Fruit fly (Drosophila melanogaster): ENCODE data around the gene ppk19.

The ppk19 gene

dm6 chr3R:29675333-29675732 is 3.1 kb downstream of the ppk19 start, which contains the start of the genes Bub3 and Cap-D2 (continued):
- TF ChIP-seq CG1529 (GFP tag; optimal IDR thresholded peaks at IDR 0.05) (no peak), CG32767 (GFP tag; IDR thresholded peaks at IDR 0.05) (peak; percentile 26; the same call in 1 of the 2 replicates), sob (GFP tag; IDR thresholded peaks at IDR 0.05) (peak; percentile 85), sim (GFP tag; IDR thresholded peaks at IDR 0.05) (no peak), CG8281 (tag; optimal IDR thresholded peaks at IDR 0.05) (no peak), CG12236 (GFP tag; optimal IDR thresholded peaks at IDR 0.05) (peak; percentile 38), nerfin-2 (GFP tag; IDR thresholded peaks at IDR 0.05; ENCODE audit: partially characterized antibody) (peak; percentile 70), jumu (GFP tag; optimal IDR thresholded peaks at IDR 0.05) (peak; percentile 86), NK7.1 (GFP tag; optimal IDR thresholded peaks at IDR 0.05) (no peak), CG6254 (GFP tag; optimal IDR thresholded peaks at IDR 0.05) (no peak), tx (GFP tag; optimal IDR thresholded peaks at IDR 0.05) (peak; percentile 64), HHEX (GFP tag; optimal IDR thresholded peaks at IDR 0.05) (peak; percentile 53), cad (GFP tag; optimal IDR thresholded peaks at IDR 0.05) (no peak), vfl (GFP tag; optimal IDR thresholded peaks at IDR 0.05) (peak; percentile 71), CG10209 (GFP tag; optimal IDR thresholded peaks at IDR 0.05) (peak; percentile 43), grau (tag; optimal IDR thresholded peaks at IDR 0.05) (peak; percentile 69), CG32772 (GFP tag; IDR thresholded peaks at IDR 0.05) (peak; percentile 57; the same call in 1 of the 2 replicates), Hr3 (GFP tag; optimal IDR thresholded peaks at IDR 0.05) (peak; percentile 59), CG1603 (tag; optimal IDR thresholded peaks at IDR 0.05) (peak; percentile 80), CG17829 (tag; optimal IDR thresholded peaks at IDR 0.05) (peak; percentile 49), jigr1 (GFP tag; IDR thresholded peaks at IDR 0.05) (no peak), E2f2 (GFP tag; IDR thresholded peaks at IDR 0.05) (peak; percentile 77), lola (GFP tag; optimal IDR thresholded peaks at IDR 0.05) (peak in 1 of 3 experiments; percentile 68), CG12071 (GFP tag; optimal IDR thresholded peaks at IDR 0.05) (no peak), pan (optimal IDR thresholded peaks at IDR 0.05) (no peak), pan (GFP tag; optimal IDR thresholded peaks at IDR 0.05 in 1 of 2, IDR thresholded peaks at IDR 0.05 in 1 of 2) (peak in 1 of 2 experiments; percentile 63), CG11398 (GFP tag; optimal IDR thresholded peaks at IDR 0.05) (peak; percentile 61), odd (GFP tag; optimal IDR thresholded peaks at IDR 0.05) (no peak), Deaf1 (tag; optimal IDR thresholded peaks at IDR 0.05) (no peak), Stat92E (GFP tag; optimal IDR thresholded peaks at IDR 0.05) (no peak), sisA (GFP tag; IDR thresholded peaks at IDR 0.05) (peak; percentile 71), row (GFP tag; IDR thresholded peaks at IDR 0.05) (peak; percentile 91), Rx (GFP tag; IDR thresholded peaks at IDR 0.05) (peak; percentile 34; the same call in 1 of the 2 replicates), ato (GFP tag; IDR thresholded peaks at IDR 0.05; ENCODE audit: partially characterized antibody) (peak; percentile 43; the same call in 1 of the 2 replicates), CG6175 (GFP tag; IDR thresholded peaks at IDR 0.05) (no peak), z (GFP tag; IDR thresholded peaks at IDR 0.05) (no peak), aop (GFP tag; IDR thresholded peaks at IDR 0.05) (peak; percentile 58; the same call in 1 of the 2 replicates), CG10543 (GFP tag; optimal IDR thresholded peaks at IDR 0.05) (no peak), cg (GFP tag; optimal IDR thresholded peaks at IDR 0.05) (no peak), CG1792 (GFP tag; optimal IDR thresholded peaks at IDR 0.05) (peak; percentile 26), Xrp1 (GFP tag; IDR thresholded peaks at IDR 0.05) (peak; percentile 80), gfzf (GFP tag; optimal IDR thresholded peaks at IDR 0.05) (peak; percentile 20), CG3726 (GFP tag; IDR thresholded peaks at IDR 0.05) (no peak), CG2202 (tag; optimal IDR thresholded peaks at IDR 0.05) (peak; percentile 20), klu (GFP tag; IDR thresholded peaks at IDR 0.05) (no peak; the same call in 1 of the 2 replicates), Neu2 (GFP tag; optimal IDR thresholded peaks at IDR 0.05; ENCODE audit: borderline replicate concordance) (peak; percentile 12), trem (tag; optimal IDR thresholded peaks at IDR 0.05) (peak; percentile 87), CG34422 (GFP tag; IDR thresholded peaks at IDR 0.05) (peak; percentile 77), CG7987 (GFP tag; optimal IDR thresholded peaks at IDR 0.05) (peak; percentile 13), CG15514 (GFP tag; optimal IDR thresholded peaks at IDR 0.05) (peak; percentile 53), CG4707 (GFP tag; optimal IDR thresholded peaks at IDR 0.05) (no peak)

Measured in whole organism, embryonic.